Worm (Caenorhabditis elegans): ENCODE results near the gene fbxa-166.

The fbxa-166 gene

DNA sequence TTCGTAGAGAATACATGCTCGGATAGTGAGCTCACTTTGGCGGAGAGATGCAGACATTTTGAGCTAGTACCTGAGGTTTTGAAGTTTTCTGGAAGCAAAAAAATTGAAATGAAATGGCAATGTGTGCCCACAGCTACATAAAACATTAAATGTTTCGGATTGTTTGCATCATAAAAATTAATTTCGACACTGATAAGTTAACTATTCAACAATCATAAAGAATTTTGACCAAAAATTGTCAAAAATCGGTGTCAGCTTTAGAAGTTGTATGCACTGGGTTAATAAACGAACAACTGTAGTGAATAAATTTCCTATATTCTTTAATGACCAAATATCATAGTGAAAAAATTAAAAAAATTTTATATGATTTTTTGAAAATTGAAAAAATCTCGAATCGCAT lies at the start of gene fbxa-166:
Gene fbxa-166 (minus strand): TSS at position 101 of the 400 bp plus-strand sequence.
- no peak for TF ChIP-seq dox-1 (GFP tag; IDR thresholded peaks at IDR 0.05)
- no peak for TF ChIP-seq ceh-91 (GFP tag; IDR thresholded peaks at IDR 0.05)
- TF ChIP-seq rec-8 (tag; optimal IDR thresholded peaks at IDR 0.05) = no peak
- TF ChIP-seq mes-4 (tag; optimal IDR thresholded peaks at IDR 0.05) = no peak
- no peak for TF ChIP-seq cebp-1 (GFP tag; IDR thresholded peaks at IDR 0.05)
- TF ChIP-seq cebp-1 (tag; optimal IDR thresholded peaks at IDR 0.05) = no peak
- TF ChIP-seq attf-3 (GFP tag; conservative IDR thresholded peaks at IDR 0.05) = no peak
- TF ChIP-seq pha-4 (tag; optimal IDR thresholded peaks at IDR 0.05) = no peak
- TF ChIP-seq T07F8.4 (tag; optimal IDR thresholded peaks at IDR 0.05) = no peak
- no peak for TF ChIP-seq xnd-1 (tag; optimal IDR thresholded peaks at IDR 0.05)
- no peak for TF ChIP-seq ceh-27 (GFP tag; optimal IDR thresholded peaks at IDR 0.05)
- TF ChIP-seq lag-1 (GFP tag; IDR thresholded peaks at IDR 0.05) = no peak
- TF ChIP-seq lir-1 (GFP tag; conservative IDR thresholded peaks at IDR 0.05) = no peak
- no peak for TF ChIP-seq tbx-9 (tag; optimal IDR thresholded peaks at IDR 0.05; ENCODE audit: borderline replicate concordance)
- no peak for TF ChIP-seq ceh-40 (GFP tag; IDR thresholded peaks at IDR 0.05)
- TF ChIP-seq Y79H2A.3 (GFP tag; conservative IDR thresholded peaks at IDR 0.05) = no peak
- no peak for TF ChIP-seq lin-35 (GFP tag; optimal IDR thresholded peaks at IDR 0.05)
- TF ChIP-seq egl-18 (GFP tag; IDR thresholded peaks at IDR 0.05) = no peak
- TF ChIP-seq mcd-1 (GFP tag; IDR thresholded peaks at IDR 0.05) = no peak
- TF ChIP-seq let-526 (GFP tag; IDR thresholded peaks at IDR 0.05) = no peak

DNA sequence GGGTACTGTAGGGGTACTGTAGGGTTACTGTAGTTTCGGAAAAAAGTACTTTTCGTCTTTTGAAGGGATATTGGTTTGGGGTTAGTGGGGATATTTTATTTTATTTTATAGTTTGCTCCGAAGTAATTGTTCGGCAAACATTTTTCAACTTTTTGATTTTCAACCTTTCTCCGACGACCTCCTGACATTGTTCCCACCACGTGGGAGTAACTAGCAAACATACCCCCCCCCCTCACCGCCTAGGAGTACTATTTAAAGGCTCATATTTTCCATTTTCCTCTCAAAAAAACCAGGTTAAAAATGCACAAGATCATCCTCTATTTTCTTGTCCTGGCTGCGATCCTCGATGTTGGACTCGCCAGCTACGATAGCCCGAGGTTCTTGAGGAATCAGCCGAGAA lies 47.2 kb upstream of the fbxa-166 start, which contains the start of gene srlf-29:
Gene srlf-29 (plus strand): TSS at position 301 of the 400 bp plus-strand sequence.
- no peak for TF ChIP-seq F49E8.2 (tag; optimal IDR thresholded peaks at IDR 0.05; ENCODE audit: insufficient read depth)
- no peak for TF ChIP-seq ztf-22 (GFP tag; optimal IDR thresholded peaks at IDR 0.05)
- TF ChIP-seq snpc-1.3 (tag; optimal IDR thresholded peaks at IDR 0.05; ENCODE audit: insufficient read depth) = no peak
- TF ChIP-seq F57C9.4 (tag; optimal IDR thresholded peaks at IDR 0.05) = no peak
- no peak for TF ChIP-seq T26A5.8 (tag; optimal IDR thresholded peaks at IDR 0.05)
- TF ChIP-seq nhr-179 (tag; optimal IDR thresholded peaks at IDR 0.05) = no peak
- TF ChIP-seq mes-4 (tag; optimal IDR thresholded peaks at IDR 0.05) = no peak
- no peak for TF ChIP-seq ztf-28 (GFP tag; IDR thresholded peaks at IDR 0.05)
- no peak for TF ChIP-seq K11D2.4 (GFP tag; IDR thresholded peaks at IDR 0.05)
- TF ChIP-seq ztf-6 (GFP tag; IDR thresholded peaks at IDR 0.05) = no peak
- TF ChIP-seq attf-6 (GFP tag; IDR thresholded peaks at IDR 0.05) = no peak
- TF ChIP-seq bed-1 (GFP tag; IDR thresholded peaks at IDR 0.05) = no peak
- TF ChIP-seq zim-3 (tag; optimal IDR thresholded peaks at IDR 0.05) = no peak
- TF ChIP-seq ceh-91 (GFP tag; IDR thresholded peaks at IDR 0.05) = no peak
- no peak for TF ChIP-seq hlh-12 (tag; optimal IDR thresholded peaks at IDR 0.05)

DNA sequence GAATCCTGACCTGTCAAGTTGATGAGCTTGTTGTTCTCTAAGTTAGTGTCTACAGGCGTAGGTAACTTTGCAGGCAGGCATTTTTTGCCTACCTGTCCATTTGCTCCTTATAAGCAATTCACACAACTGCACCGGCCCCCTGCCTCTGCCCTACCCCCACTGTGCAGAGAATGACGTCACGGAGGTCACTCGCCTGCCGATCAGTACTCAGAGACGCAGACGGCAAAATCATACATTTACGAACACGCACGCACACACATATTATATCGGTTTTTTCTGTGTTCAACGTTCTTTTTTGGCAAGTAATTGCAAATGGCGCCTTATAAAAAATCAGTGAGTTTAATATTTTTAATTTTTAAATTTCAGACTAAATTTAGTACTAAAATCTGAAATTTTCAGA lies 44.7 kb upstream of the fbxa-166 start, which contains the start of gene duxl-1:
Gene duxl-1 (plus strand): TSS at position 184 of the 400 bp plus-strand sequence.
- TF ChIP-seq lsl-1 (GFP tag; optimal IDR thresholded peaks at IDR 0.05) (no peak), tbp1 (GFP tag; optimal IDR thresholded peaks at IDR 0.05) (peak; percentile 15), F37B4.10 (GFP tag; IDR thresholded peaks at IDR 0.05) (no peak), hmg-1.2 (GFP tag; IDR thresholded peaks at IDR 0.05) (peak; percentile 53; the same call in 1 of the 2 replicates), dox-1 (GFP tag; IDR thresholded peaks at IDR 0.05) (peak; percentile 22; the same call in 1 of the 2 replicates), nhr-80 (tag; optimal IDR thresholded peaks at IDR 0.05) (peak; percentile 57), let-607 (tag; optimal IDR thresholded peaks at IDR 0.05) (peak in 1 of 2 experiments; percentile 3), attf-5 (GFP tag; optimal IDR thresholded peaks at IDR 0.05) (peak; percentile 61), atf-7 (tag; optimal IDR thresholded peaks at IDR 0.05) (peak; percentile 90)
